Worm (Caenorhabditis elegans) whole organism, L4 larva: ENCODE measurements around the gene srj-22.

Source experiments
- F26F4.8 ChIP-seq: fragments of 200-800 bp; sonication (Bioruptor generic); conservative IDR thresholded peaks from 2 replicates; pipeline ENCODE4 v1.3.6; 2022; ENCODE audit warnings: missing genetic modification characterization, missing compliant biosample characterization
- F37D6.2 ChIP-seq: sonication (generic microtip); optimal IDR thresholded peaks from 2 replicates; lab custom pipeline; 2016; ENCODE audit warnings: mild to moderate bottlenecking, missing genetic modification characterization, missing compliant biosample characterization
- F44E2.7 ChIP-seq: fragments of 200-800 bp; sonication (Bioruptor generic); IDR thresholded peaks from 2 replicates; pipeline ENCODE4 v2.1.2; 2022; ENCODE audit warnings: missing genetic modification characterization, missing compliant biosample characterization
- F49E8.2 ChIP-seq: sonication (generic microtip); optimal IDR thresholded peaks from 2 replicates; lab custom pipeline; 2016; ENCODE audit warnings: missing compliant biosample characterization, mild to moderate bottlenecking, missing genetic modification characterization, borderline replicate concordance
- R02D3.7 ChIP-seq: fragments of 150-350 bp; sonication (generic microtip); optimal IDR thresholded peaks from 3 replicates; lab custom pipeline; 2014; ENCODE audit warnings: missing biosample characterization, missing genetic modification characterization
- T26A8.4 ChIP-seq: fragments of 200-800 bp; sonication (Bioruptor generic); IDR thresholded peaks from 2 replicates; pipeline ENCODE4 v1.3.6; 2022; ENCODE audit warnings: missing genetic modification characterization, missing compliant biosample characterization
- Y48G9A.11 ChIP-seq: fragments of 200-800 bp; sonication (Bioruptor generic); IDR thresholded peaks from 2 replicates; pipeline ENCODE4 v1.3.6; 2022; ENCODE audit warnings: missing genetic modification reagents, missing genetic modification characterization, missing compliant biosample characterization
- Y75B8A.6 ChIP-seq: fragments of 200-800 bp; sonication (Bioruptor generic); IDR thresholded peaks from 2 replicates; pipeline ENCODE4 v1.3.6; 2022; ENCODE audit warnings: missing genetic modification reagents, missing genetic modification characterization, missing compliant biosample characterization
- aha-1 ChIP-seq: fragments of 150-350 bp; peaks from one replicate; lab custom pipeline; 2014; ENCODE audit warnings: missing biosample characterization, missing genetic modification characterization
- ceh-62 ChIP-seq: sonication (generic microtip); optimal IDR thresholded peaks from 2 replicates; lab custom pipeline; 2017; ENCODE audit warnings: missing biosample characterization, missing genetic modification characterization
- ces-1 ChIP-seq: fragments of 150-350 bp; sonication (generic microtip); optimal IDR thresholded peaks from 4 replicates; lab custom pipeline; 2014; ENCODE audit warnings: missing biosample characterization, missing genetic modification reagents, missing genetic modification characterization
- daf-16 ChIP-seq, 3 experiments: sonication (generic microtip); optimal IDR thresholded peaks; 2 replicates each; lab custom pipeline; 2016 to 2017; ENCODE audit warnings: missing genetic modification characterization in 3 of 3, missing genetic modification reagents in 3 of 3, mild to moderate bottlenecking in 2 of 3, missing compliant biosample characterization in 2 of 3, missing biosample characterization in 1 of 3, moderate library complexity in 1 of 3
- dmd-6 ChIP-seq: fragments of 200-800 bp; sonication (Bioruptor generic); IDR thresholded peaks from 2 replicates; pipeline ENCODE4 v1.3.6; 2022; ENCODE audit warnings: missing genetic modification reagents, missing genetic modification characterization, missing compliant biosample characterization
- dmd-8 ChIP-seq: fragments of 200-800 bp; sonication (Bioruptor generic); IDR thresholded peaks from 2 replicates; pipeline ENCODE4 v1.3.6; 2022; ENCODE audit warnings: missing genetic modification characterization, missing compliant biosample characterization
- dmd-9 ChIP-seq: fragments of 200-800 bp; sonication (Bioruptor generic); IDR thresholded peaks from 2 replicates; pipeline ENCODE4 v1.3.6; 2022; ENCODE audit warnings: missing genetic modification reagents, missing genetic modification characterization, missing compliant biosample characterization
- dpl-1 ChIP-seq: fragments of 150-350 bp; optimal IDR thresholded peaks from 2 replicates; lab custom pipeline; 2014; ENCODE audit warnings: missing biosample characterization, missing genetic modification reagents, missing genetic modification characterization
- dve-1 ChIP-seq: sonication (generic microtip); optimal IDR thresholded peaks from 2 replicates; lab custom pipeline; 2017; ENCODE audit warnings: antibody characterized with exemption, mild to moderate bottlenecking, missing genetic modification characterization, missing compliant biosample characterization; ENCODE audit not compliant: insufficient read depth
- fkh-10 ChIP-seq: fragments of 150-350 bp; optimal IDR thresholded peaks from 2 replicates; lab custom pipeline; 2014; ENCODE audit warnings: missing biosample characterization, missing genetic modification reagents, missing genetic modification characterization
- gei-8 ChIP-seq: fragments of 200-800 bp; sonication (Bioruptor generic); optimal IDR thresholded peaks from 2 replicates; lab custom pipeline; 2018; ENCODE audit warnings: mild to moderate bottlenecking, missing genetic modification characterization, missing compliant biosample characterization
- hlh-11 ChIP-seq: fragments of 200-800 bp; sonication (Bioruptor generic); optimal IDR thresholded peaks from 2 replicates; lab custom pipeline; 2018; ENCODE audit warnings: mild to moderate bottlenecking, missing genetic modification characterization, missing compliant biosample characterization
- lim-7 ChIP-seq: fragments of 200-800 bp; sonication (Bioruptor generic); IDR thresholded peaks from 2 replicates; pipeline ENCODE4 v1.3.6; 2022; ENCODE audit warnings: missing genetic modification characterization, missing compliant biosample characterization
- lin-1 ChIP-seq: fragments of 200-800 bp; sonication (Bioruptor generic); IDR thresholded peaks from 2 replicates; pipeline ENCODE4 v1.3.6; 2022; ENCODE audit warnings: missing genetic modification reagents, missing genetic modification characterization, missing compliant biosample characterization
- lin-15B ChIP-seq: fragments of 150-350 bp; sonication (generic microtip); optimal IDR thresholded peaks from 3 replicates; lab custom pipeline; 2014; ENCODE audit warnings: missing biosample characterization, missing genetic modification characterization
- lin-29 ChIP-seq: fragments of 200-800 bp; sonication (Bioruptor generic); IDR thresholded peaks from 2 replicates; pipeline ENCODE4 v1.3.6; 2022; ENCODE audit warnings: missing genetic modification reagents, missing genetic modification characterization, missing compliant biosample characterization
- lin-38 ChIP-seq: fragments of 200-800 bp; sonication (Bioruptor generic); IDR thresholded peaks from 2 replicates; pipeline ENCODE4 v1.3.6; 2022; ENCODE audit warnings: missing genetic modification reagents, missing genetic modification characterization, missing compliant biosample characterization
- lsy-2 ChIP-seq, 2 experiments: fragments of 150-350 bp in 1 of 2; sonication (generic microtip) in 1 of 2; optimal IDR thresholded peaks; 2 replicates each; lab custom pipeline; 2014 to 2017; ENCODE audit warnings: missing biosample characterization in 2 of 2, missing genetic modification characterization in 2 of 2
- madf-5 ChIP-seq, 2 experiments: fragments of 200-800 bp; sonication (Bioruptor generic); IDR thresholded peaks; 2 replicates each; pipeline ENCODE4 v1.3.6; 2022; ENCODE audit warnings: missing compliant biosample characterization in 2 of 2, missing genetic modification characterization in 2 of 2
- mep-1 ChIP-seq: fragments of 150-350 bp; sonication (generic microtip); optimal IDR thresholded peaks from 3 replicates; lab custom pipeline; 2014; ENCODE audit warnings: missing biosample characterization, missing genetic modification characterization
- mes-2 ChIP-seq: sonication (generic microtip); optimal IDR thresholded peaks from 2 replicates; lab custom pipeline; 2016; ENCODE audit warnings: missing genotype, mild to moderate bottlenecking, missing genetic modification characterization, missing compliant biosample characterization; ENCODE audit not compliant: poor library complexity, severe bottlenecking
- mxl-2 ChIP-seq: fragments of 200-800 bp; sonication (Bioruptor generic); conservative IDR thresholded peaks from 2 replicates; pipeline ENCODE4 v1.3.6; 2022; ENCODE audit warnings: missing genetic modification reagents, missing genetic modification characterization, missing compliant biosample characterization
- nhr-10 ChIP-seq: fragments of 150-350 bp; optimal IDR thresholded peaks from 2 replicates; lab custom pipeline; 2014; ENCODE audit warnings: missing biosample characterization, missing genetic modification characterization
- nhr-102 ChIP-seq: sonication (generic microtip); optimal IDR thresholded peaks from 2 replicates; lab custom pipeline; 2016; ENCODE audit warnings: mild to moderate bottlenecking, missing genetic modification characterization, moderate library complexity, missing compliant biosample characterization
- nhr-237 ChIP-seq: sonication (generic microtip); optimal IDR thresholded peaks from 2 replicates; lab custom pipeline; 2017; ENCODE audit warnings: missing biosample characterization, missing genetic modification characterization
- nhr-28 ChIP-seq: fragments of 150-350 bp; optimal IDR thresholded peaks from 2 replicates; lab custom pipeline; 2014; ENCODE audit warnings: missing biosample characterization, missing genetic modification characterization
- nhr-41 ChIP-seq: fragments of 200-800 bp; sonication (Bioruptor generic); IDR thresholded peaks from 2 replicates; pipeline ENCODE4 v1.3.6; 2022; ENCODE audit warnings: missing genetic modification reagents, missing genetic modification characterization, missing compliant biosample characterization
- nhr-48 ChIP-seq: sonication (generic microtip); optimal IDR thresholded peaks from 2 replicates; lab custom pipeline; 2016; ENCODE audit warnings: mild to moderate bottlenecking, missing genetic modification characterization, missing compliant biosample characterization
- nhr-77 ChIP-seq: fragments of 150-350 bp; optimal IDR thresholded peaks from 2 replicates; lab custom pipeline; 2014; ENCODE audit warnings: missing biosample characterization, missing genetic modification characterization
- pha-4 ChIP-seq, 2 experiments: fragments of 150-350 bp in 1 of 2; fragments of 200-800 bp in 1 of 2; sonication (Bioruptor generic) in 1 of 2; IDR thresholded peaks in 1 of 2; optimal IDR thresholded peaks in 1 of 2; 2 replicates each; pipeline versions ENCODE4 v1.3.6 to Lab custom; 2014 to 2022; ENCODE audit warnings: missing genetic modification characterization in 2 of 2, missing genetic modification reagents in 2 of 2, missing biosample characterization in 1 of 2, missing compliant biosample characterization in 1 of 2
- php-3 ChIP-seq: fragments of 200-800 bp; sonication (Bioruptor generic); IDR thresholded peaks from 2 replicates; pipeline ENCODE4 v1.3.6; 2022; ENCODE audit warnings: missing genetic modification reagents, missing genetic modification characterization, missing compliant biosample characterization
- pqm-1 ChIP-seq: sonication (generic microtip); optimal IDR thresholded peaks from 2 replicates; lab custom pipeline; 2017; ENCODE audit warnings: missing biosample characterization, missing genetic modification characterization
- sdz-12 ChIP-seq: fragments of 200-800 bp; sonication (Bioruptor generic); optimal IDR thresholded peaks from 2 replicates; lab custom pipeline; 2018; ENCODE audit warnings: mild to moderate bottlenecking, missing genetic modification characterization, missing compliant biosample characterization
- snpc-4 ChIP-seq: fragments of 150-350 bp; optimal IDR thresholded peaks from 2 replicates; lab custom pipeline; 2014; ENCODE audit warnings: missing biosample characterization, missing genetic modification characterization
- spr-3 ChIP-seq: fragments of 200-800 bp; sonication (Bioruptor generic); optimal IDR thresholded peaks from 2 replicates; lab custom pipeline; 2018; ENCODE audit warnings: mild to moderate bottlenecking, missing genetic modification characterization, missing compliant biosample characterization
- tag-97 ChIP-seq: fragments of 200-800 bp; sonication (Bioruptor generic); IDR thresholded peaks from 2 replicates; pipeline ENCODE4 v1.3.6; 2022; ENCODE audit warnings: missing genetic modification characterization, missing compliant biosample characterization
- unc-62 ChIP-seq, 3 experiments: fragments of 150-350 bp in 1 of 3; sonication (generic microtip); optimal IDR thresholded peaks in 2 of 3; peaks in 1 of 3; 1 replicate in 1 of 3; 2 replicates in 2 of 3; lab custom pipeline; 2014 to 2017; ENCODE audit warnings: missing biosample characterization in 3 of 3, missing genetic modification characterization in 3 of 3, missing genetic modification reagents in 3 of 3, missing genotype in 1 of 3
- zfp-3 ChIP-seq: fragments of 200-800 bp; sonication (Bioruptor generic); conservative IDR thresholded peaks from 2 replicates; pipeline ENCODE4 v1.3.6; 2022; ENCODE audit warnings: missing genetic modification reagents, missing genetic modification characterization, missing compliant biosample characterization
- zip-2 ChIP-seq: fragments of 150-350 bp; optimal IDR thresholded peaks from 2 replicates; lab custom pipeline; 2014; ENCODE audit warnings: missing biosample characterization, missing genetic modification characterization

Gene srj-22

DNA sequence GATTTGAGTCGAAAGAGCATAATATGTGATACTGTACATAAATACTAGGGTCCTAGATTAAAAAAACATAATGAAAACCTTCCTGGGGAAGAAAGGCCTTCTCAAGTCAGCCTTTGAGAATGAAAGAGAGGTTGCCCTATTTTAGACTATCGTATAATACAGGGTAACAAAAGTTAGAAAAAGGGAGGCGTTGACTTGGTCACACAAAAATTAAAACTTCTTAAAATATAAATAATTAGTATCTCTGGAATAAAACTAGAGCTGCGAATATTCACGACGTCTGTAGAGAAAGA is 31.0 kb downstream of the srj-22 start (continued):
- TF ChIP-seq mep-1 (tag; lab: Kevin White, UChicago) (peak; percentile 40), dve-1 (tag; lab: Kevin White, UChicago) (peak; percentile 7), ceh-62 (tag; lab: Kevin White, UChicago) (no peak)

DNA sequence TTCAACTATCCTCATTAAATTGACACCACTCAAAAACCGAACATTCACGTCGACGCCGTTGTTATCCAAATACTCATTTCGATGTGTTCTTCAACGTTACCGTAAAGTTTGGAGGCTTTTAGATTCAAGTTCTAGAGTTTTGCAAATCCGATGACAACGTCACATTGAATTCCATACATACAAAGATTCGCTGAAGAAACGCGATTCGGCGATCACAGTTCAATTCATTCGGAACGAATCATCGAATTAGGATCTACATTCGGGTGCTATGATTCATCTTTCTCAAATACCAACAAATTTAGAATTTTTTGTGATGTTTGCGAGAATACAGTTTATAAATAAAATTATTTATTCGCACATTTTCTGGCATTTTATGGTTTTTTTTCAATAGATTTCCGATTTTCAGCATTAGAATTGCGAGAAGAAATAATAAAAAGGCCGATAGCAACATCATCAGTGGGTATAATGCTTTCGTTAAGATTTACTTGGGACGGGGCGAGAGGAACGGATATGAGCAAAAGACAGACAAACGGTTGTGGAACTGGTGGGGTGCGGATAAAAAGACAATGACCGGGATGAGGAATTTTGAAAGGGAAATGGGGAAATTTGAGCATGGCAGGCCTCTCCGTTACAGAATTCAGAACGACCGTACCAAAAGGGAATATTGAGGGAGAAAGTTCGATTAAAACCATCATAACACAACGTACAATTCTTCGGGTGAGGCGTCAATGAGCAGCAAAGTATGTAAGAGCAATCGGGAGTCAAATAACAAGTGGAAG is 31.5 kb downstream of the srj-22 start:
- TF ChIP-seq dmd-6 (GFP tag; lab: Robert Waterston, UW) (no peak), lin-38 (GFP tag; lab: Robert Waterston, UW) (no peak), F49E8.2 (tag; lab: Kevin White, UChicago) (no peak), spr-3 (no peak), mxl-2 (GFP tag; lab: Robert Waterston, UW) (no peak), pha-4 (GFP tag; IDR thresholded peaks at IDR 0.05; lab: Robert Waterston, UW) (no peak; the same call in 1 of the 2 replicates), pha-4 (tag; optimal IDR thresholded peaks at IDR 0.05; lab: Kevin White, UChicago) (no peak), Y75B8A.6 (no peak), zip-2 (tag; lab: Kevin White, UChicago) (no peak), ces-1 (GFP tag; lab: Kevin White, UChicago) (no peak), madf-5 (GFP tag; IDR thresholded peaks at IDR 0.05; lab: Robert Waterston, UW) (no peak), aha-1 (tag; lab: Kevin White, UChicago) (no peak), snpc-4 (tag; lab: Kevin White, UChicago) (no peak), gei-8 (GFP tag; lab: Kevin White, UChicago) (no peak), lin-15B (tag; lab: Kevin White, UChicago) (no peak), Y48G9A.11 (peak; percentile 26; the same call in 1 of the 2 replicates), pqm-1 (tag; lab: Kevin White, UChicago) (no peak), tag-97 (no peak), dmd-8 (GFP tag; lab: Robert Waterston, UW) (no peak), T26A8.4 (GFP tag; lab: Robert Waterston, UW) (peak; percentile 21; the same call in 1 of the 2 replicates), nhr-48 (tag; lab: Kevin White, UChicago) (no peak), daf-16 (GFP tag; optimal IDR thresholded peaks at IDR 0.05; lab: Kevin White, UChicago) (no peak), daf-16 (tag; optimal IDR thresholded peaks at IDR 0.05; lab: Kevin White, UChicago) (no peak), php-3 (no peak), R02D3.7 (tag; lab: Kevin White, UChicago) (no peak), lim-7 (GFP tag; lab: Robert Waterston, UW) (no peak), lin-1 (GFP tag; lab: Robert Waterston, UW) (no peak), unc-62 (GFP tag; optimal IDR thresholded peaks at IDR 0.05 in 1 of 2; lab: Kevin White, UChicago) (peak in 1 of 2 experiments; percentile 98), unc-62 (tag; optimal IDR thresholded peaks at IDR 0.05; lab: Kevin White, UChicago) (no peak), F37D6.2 (tag; lab: Kevin White, UChicago) (peak; percentile 18), nhr-102 (tag; lab: Kevin White, UChicago) (no peak), F44E2.7 (no peak), fkh-10 (GFP tag; lab: Kevin White, UChicago) (no peak), dve-1 (tag; lab: Kevin White, UChicago) (no peak), nhr-28 (tag; lab: Kevin White, UChicago) (no peak), nhr-77 (tag; lab: Kevin White, UChicago) (no peak), nhr-237 (no peak), hlh-11 (no peak), lsy-2 (tag; optimal IDR thresholded peaks at IDR 0.05; lab: Kevin White, UChicago) (no peak), dpl-1 (GFP tag; lab: Kevin White, UChicago) (no peak), mes-2 (tag; lab: Kevin White, UChicago) (no peak), F26F4.8 (no peak), nhr-10 (tag; lab: Kevin White, UChicago) (no peak), sdz-12 (GFP tag; lab: Kevin White, UChicago) (peak; percentile 4), lin-29 (no peak), zfp-3 (GFP tag; lab: Robert Waterston, UW) (0 out of 2 replicates have a peak, but pooled peaks have one; percentile 47), nhr-41 (GFP tag; lab: Robert Waterston, UW) (no peak), dmd-9 (GFP tag; lab: Robert Waterston, UW) (no peak)
